Worm (Caenorhabditis elegans) whole organism, L3 larva: ENCODE data around the gene ndc-80.

Experiments
- elt-1 ChIP-seq: fragments of 150-350 bp; optimal IDR thresholded peaks from 2 replicates; lab custom pipeline; 2014; ENCODE audit warnings: missing biosample characterization, missing genetic modification characterization
- fkh-10 ChIP-seq: sonication (generic microtip); optimal IDR thresholded peaks from 2 replicates; lab custom pipeline; 2017; ENCODE audit warnings: missing biosample characterization, missing genetic modification reagents, missing genetic modification characterization
- lin-15B ChIP-seq: fragments of 150-350 bp; optimal IDR thresholded peaks from 2 replicates; lab custom pipeline; 2014; ENCODE audit warnings: missing biosample characterization, missing genetic modification characterization
- snpc-4 ChIP-seq: fragments of 150-350 bp; optimal IDR thresholded peaks from 2 replicates; lab custom pipeline; 2014; ENCODE audit warnings: missing biosample characterization, missing genetic modification characterization
- unc-39 ChIP-seq: sonication (generic microtip); optimal IDR thresholded peaks from 4 replicates; lab custom pipeline; 2017; ENCODE audit warnings: missing biosample characterization, missing genetic modification characterization
- unc-62 ChIP-seq: fragments of 150-350 bp; sonication (generic microtip); optimal IDR thresholded peaks from 4 replicates; lab custom pipeline; 2014; ENCODE audit warnings: missing biosample characterization, missing genetic modification reagents, missing genetic modification characterization
- zag-1 ChIP-seq: fragments of 150-350 bp; optimal IDR thresholded peaks from 2 replicates; lab custom pipeline; 2014; ENCODE audit warnings: missing biosample characterization, missing genetic modification characterization

DNA sequence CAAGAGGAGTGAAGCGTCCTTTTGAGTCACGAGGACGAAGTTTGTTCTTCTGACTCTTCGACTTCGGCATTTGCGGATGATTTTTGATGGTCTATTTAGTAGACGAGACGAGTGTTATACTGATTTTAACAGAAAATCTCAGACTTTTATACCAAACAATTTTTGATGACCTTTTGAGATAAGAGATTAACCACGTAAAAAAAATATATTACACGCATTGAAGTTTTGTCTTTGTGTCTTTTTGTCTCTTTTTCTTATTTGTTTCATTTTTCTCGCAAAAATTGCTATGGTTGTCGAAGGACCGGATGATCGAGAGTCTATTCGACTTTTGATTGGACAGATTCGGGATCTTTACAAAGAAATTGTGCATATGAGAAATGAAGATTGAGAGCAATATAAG is 25.5 kb downstream of the ndc-80 start, which contains the start of gene spch-1:
- TF ChIP-seq unc-62 (no peak), zag-1 (no peak), fkh-10 (GFP tag; lab: Kevin White, UChicago) (no peak), snpc-4 (tag; lab: Kevin White, UChicago) (no peak), elt-1 (no peak), unc-39 (no peak), lin-15B (tag; lab: Kevin White, UChicago) (no peak)
